Fruit fly (Drosophila melanogaster) whole organism, larva: Measurements from ENCODE around the gene Hsp67Ba.

Source experiments
- noc ChIP-seq: fragments of 200-800 bp; sonication (Bioruptor generic); optimal IDR thresholded peaks from 3 replicates; lab custom pipeline; 2019; ENCODE audit warnings: missing biosample characterization, mild to moderate bottlenecking, missing genetic modification characterization, moderate library complexity

Gene Hsp67Ba

DNA sequence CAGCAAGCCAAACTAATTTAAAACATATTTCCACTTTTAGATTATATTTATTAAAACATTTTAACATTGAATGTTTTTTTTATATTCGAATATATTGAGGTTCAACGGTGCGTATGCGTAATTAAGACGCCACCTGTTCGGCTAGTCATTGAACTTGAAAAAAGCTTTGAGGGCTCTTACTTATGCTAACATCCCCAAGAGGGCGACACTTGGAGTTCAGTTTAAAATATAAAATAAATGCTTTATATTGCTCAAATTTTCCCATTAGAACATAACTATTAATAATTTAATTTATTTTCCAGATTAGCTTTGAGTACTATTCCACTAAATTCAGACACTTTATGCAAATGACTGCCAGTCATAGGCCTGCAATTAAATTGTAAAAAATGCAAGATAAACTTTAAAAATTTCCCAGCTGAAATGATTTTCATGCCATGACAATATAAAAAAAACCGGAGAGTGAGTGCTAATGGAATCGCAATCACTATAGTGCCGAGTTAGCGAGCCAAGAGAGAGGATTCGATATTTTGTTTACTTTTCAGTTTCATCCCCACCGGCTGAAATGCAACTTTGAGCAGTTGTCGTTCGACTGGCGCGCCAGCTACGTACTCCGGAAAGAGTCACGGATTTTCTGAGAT lies 45.5 kb downstream of the Hsp67Ba start, which contains the start of gene PGRP-LA:
PGRP-LA (plus strand) TSS at position 588 of the 638 bp plus-strand sequence.
- TF ChIP-seq noc (tag; lab: Kevin White, UChicago), result no peak
